2 fruit fly cellular contexts compared by ENCODE assay signal in genomic region chrX:10728024-10728423, dm6.
A peak's percentile ranks its signal among the peaks of the same experiment; 100 is the strongest.
TF ChIP-seq lines count a peak whose summit lies in the region.

No protein-coding gene starts in this region.

TF ChIP-seq in whole organism, embryonic, 481 proteins besides CTCF, POLR2A, EP300 and RAD21 (continued from another document):
- no peak for TF ChIP-seq otp (GFP tag; IDR thresholded peaks at IDR 0.05; lab: Robert Waterston, UW)
- peak; percentile 10 for TF ChIP-seq CG3407 (GFP tag; optimal IDR thresholded peaks at IDR 0.05; lab: Kevin White, UChicago)
- no peak for TF ChIP-seq cad (GFP tag; optimal IDR thresholded peaks at IDR 0.05; lab: Kevin White, UChicago)
- TF ChIP-seq ken (GFP tag; IDR thresholded peaks at IDR 0.05; lab: Robert Waterston, UW): no peak
- no peak for TF ChIP-seq psq (GFP tag; optimal IDR thresholded peaks at IDR 0.05; lab: Kevin White, UChicago)
- TF ChIP-seq Hmx (GFP tag; optimal IDR thresholded peaks at IDR 0.05; lab: Kevin White, UChicago): no peak
- no peak for TF ChIP-seq ssp (GFP tag; IDR thresholded peaks at IDR 0.05; lab: Robert Waterston, UW)
- no peak for TF ChIP-seq CG12942 (GFP tag; optimal IDR thresholded peaks at IDR 0.05; lab: Kevin White, UChicago)
- no peak for TF ChIP-seq tx (GFP tag; optimal IDR thresholded peaks at IDR 0.05; lab: Kevin White, UChicago)
- no peak for TF ChIP-seq Atf3 (GFP tag; optimal IDR thresholded peaks at IDR 0.05; lab: Kevin White, UChicago)
- no peak for TF ChIP-seq CG14014 (GFP tag; IDR thresholded peaks at IDR 0.05; lab: Robert Waterston, UW)
- TF ChIP-seq Rx (GFP tag; IDR thresholded peaks at IDR 0.05; lab: Robert Waterston, UW): no peak
TF ChIP-seq in whole organism, embryonic: peak in this region for 7.

TF ChIP-seq in whole organism, prepupa, 60 proteins besides CTCF, POLR2A, EP300 and RAD21 (continued from another document):
- TF ChIP-seq CG31627 (GFP tag; optimal IDR thresholded peaks at IDR 0.05; lab: Kevin White, UChicago) (peak; percentile 3), CG11294 (GFP tag; IDR thresholded peaks at IDR 0.05; lab: Robert Waterston, UW) (no peak), CG3032 (tag; optimal IDR thresholded peaks at IDR 0.05; lab: Kevin White, UChicago) (no peak), Hr39 (GFP tag; optimal IDR thresholded peaks at IDR 0.05; lab: Kevin White, UChicago) (no peak), fd59A (GFP tag; optimal IDR thresholded peaks at IDR 0.05; lab: Kevin White, UChicago) (no peak), topi (GFP tag; optimal IDR thresholded peaks at IDR 0.05; lab: Kevin White, UChicago) (peak; percentile 62), Smox (GFP tag; optimal IDR thresholded peaks at IDR 0.05; lab: Kevin White, UChicago) (peak; percentile 68), CG6276 (GFP tag; optimal IDR thresholded peaks at IDR 0.05; lab: Kevin White, UChicago) (no peak), achi (GFP tag; optimal IDR thresholded peaks at IDR 0.05; lab: Kevin White, UChicago) (peak; percentile 4), CG15336 (GFP tag; IDR thresholded peaks at IDR 0.05; lab: Robert Waterston, UW) (no peak), CG6792 (GFP tag; optimal IDR thresholded peaks at IDR 0.05; lab: Kevin White, UChicago) (peak; percentile 44), fkh (GFP tag; optimal IDR thresholded peaks at IDR 0.05; lab: Kevin White, UChicago) (no peak), salr (GFP tag; optimal IDR thresholded peaks at IDR 0.05; lab: Kevin White, UChicago) (no peak), ss (GFP tag; optimal IDR thresholded peaks at IDR 0.05; lab: Kevin White, UChicago) (no peak), acj6 (GFP tag; optimal IDR thresholded peaks at IDR 0.05; lab: Kevin White, UChicago) (no peak), Eip93F (GFP tag; optimal IDR thresholded peaks at IDR 0.05; lab: Kevin White, UChicago) (no peak), CG10631 (GFP tag; optimal IDR thresholded peaks at IDR 0.05; lab: Kevin White, UChicago) (peak; percentile 9), CG11762 (GFP tag; optimal IDR thresholded peaks at IDR 0.05; lab: Kevin White, UChicago; ENCODE audit: insufficient read depth) (no peak), fd85E (GFP tag; optimal IDR thresholded peaks at IDR 0.05; lab: Kevin White, UChicago) (no peak), CG9139 (GFP tag; optimal IDR thresholded peaks at IDR 0.05; lab: Kevin White, UChicago) (no peak), CG7368 (GFP tag; optimal IDR thresholded peaks at IDR 0.05; lab: Kevin White, UChicago) (peak; percentile 27), Sox15 (GFP tag; optimal IDR thresholded peaks at IDR 0.05; lab: Kevin White, UChicago) (no peak), CG4318 (GFP tag; optimal IDR thresholded peaks at IDR 0.05; lab: Kevin White, UChicago) (no peak), lz (GFP tag; optimal IDR thresholded peaks at IDR 0.05; lab: Kevin White, UChicago) (peak; percentile 38), esn (GFP tag; optimal IDR thresholded peaks at IDR 0.05; lab: Kevin White, UChicago) (peak; percentile 60), CG6808 (GFP tag; optimal IDR thresholded peaks at IDR 0.05; lab: Kevin White, UChicago) (no peak), CG3919 (GFP tag; optimal IDR thresholded peaks at IDR 0.05; lab: Kevin White, UChicago) (no peak), CG32006 (GFP tag; optimal IDR thresholded peaks at IDR 0.05; lab: Kevin White, UChicago) (no peak), CG8119 (GFP tag; IDR thresholded peaks at IDR 0.05; lab: Robert Waterston, UW) (no peak), cyc (GFP tag; optimal IDR thresholded peaks at IDR 0.05; lab: Kevin White, UChicago) (peak; percentile 21), CG6163 (GFP tag; IDR thresholded peaks at IDR 0.05; lab: Robert Waterston, UW) (no peak), CG8319 (GFP tag; optimal IDR thresholded peaks at IDR 0.05; lab: Kevin White, UChicago) (no peak), Lpt (GFP tag; optimal IDR thresholded peaks at IDR 0.05; lab: Kevin White, UChicago) (no peak), CG34406 (GFP tag; optimal IDR thresholded peaks at IDR 0.05; lab: Kevin White, UChicago) (peak; percentile 56), Eip75B (GFP tag; optimal IDR thresholded peaks at IDR 0.05; lab: Kevin White, UChicago) (no peak)
